Worm (Caenorhabditis elegans) whole organism, dauer: Measurements from ENCODE around the gene fkb-1.

ENCODE experiments used
- unc-62 ChIP-seq: sonication (generic microtip); optimal IDR thresholded peaks from 2 replicates; lab custom pipeline; 2017; ENCODE audit warnings: missing biosample characterization, missing genetic modification reagents, missing genetic modification characterization

Gene fkb-1

ce11 chrIV:11063962-11064361, 27.6 kb downstream of the fkb-1 start, which contains the start of gene ttr-16:
ttr-16 (minus strand) TSS chrIV:11064137.
- no peak for TF ChIP-seq unc-62 (GFP tag; lab: Kevin White, UChicago)

ce11 chrIV:11067003-11067402, 30.6 kb downstream of the fkb-1 start, which contains the start of gene ttr-17:
ttr-17 (minus strand) TSS chrIV:11067026.
- no peak for TF ChIP-seq unc-62 (GFP tag; lab: Kevin White, UChicago)

- TF ChIP-seq unc-62 (GFP tag; lab: Kevin White, UChicago): no peak
Measured at ce11 chrIV:11068314-11068713, 31.9 kb downstream of the fkb-1 start.

- TF ChIP-seq unc-62 (GFP tag; lab: Kevin White, UChicago): no peak
Measured at ce11 chrIV:11078482-11078881, 42.1 kb downstream of the fkb-1 start, which contains the start of gene Y5F2A.4. Y5F2A.4 (minus strand) TSS chrIV:11078582.

- TF ChIP-seq unc-62 (GFP tag; lab: Kevin White, UChicago): no peak
Measured at ce11 chrIV:11080823-11081285, 44.5 kb downstream of the fkb-1 start, which contains the start of gene atg-7. atg-7 (minus strand) TSS chrIV:11081055.

ce11 chrIV:11082153-11082552, 45.8 kb downstream of the fkb-1 start, which contains the start of gene let-70:
let-70 (minus strand) TSS chrIV:11082253.
- TF ChIP-seq unc-62 (GFP tag; lab: Kevin White, UChicago): no peak

ce11 chrIV:11082789-11083235, 46.4 kb downstream of the fkb-1 start:
- TF ChIP-seq unc-62 (GFP tag; lab: Kevin White, UChicago): no peak

- TF ChIP-seq unc-62 (GFP tag; lab: Kevin White, UChicago): no peak
Measured at ce11 chrIV:11083609-11084008, 47.2 kb downstream of the fkb-1 start, which contains the start of gene klc-1. klc-1 (plus strand) TSS chrIV:11083735.
